Fruit fly (Drosophila melanogaster): Measurements from ENCODE around the gene CG15172.

CG15172 gene

dm6 chr2L:19041590-19041989 lies 19.4 kb downstream of the CG15172 start, which contains the start of gene Catsup (continued):
- TF ChIP-seq CG13123 (GFP tag; optimal IDR thresholded peaks at IDR 0.05) (no peak), pzg (GFP tag; optimal IDR thresholded peaks at IDR 0.05) (peak; percentile 29), ara (GFP tag; IDR thresholded peaks at IDR 0.05) (no peak), row (GFP tag; IDR thresholded peaks at IDR 0.05) (peak; percentile 14; the same call in 1 of the 3 replicates), D (optimal IDR thresholded peaks at IDR 0.05) (no peak), D (GFP tag; optimal IDR thresholded peaks at IDR 0.05) (no peak), CG11696 (GFP tag; IDR thresholded peaks at IDR 0.05) (no peak), Scr (GFP tag; IDR thresholded peaks at IDR 0.05; ENCODE audit: partially characterized antibody) (peak; percentile 81), run (tag; optimal IDR thresholded peaks at IDR 0.05) (no peak), tll (GFP tag; optimal IDR thresholded peaks at IDR 0.05) (no peak), fd96Cb (tag; optimal IDR thresholded peaks at IDR 0.05) (no peak), salm (tag; optimal IDR thresholded peaks at IDR 0.05) (no peak), CG30020 (tag; optimal IDR thresholded peaks at IDR 0.05) (peak; percentile 78), hb (GFP tag; IDR thresholded peaks at IDR 0.05; ENCODE audit: partially characterized antibody) (peak; percentile 58; the same call in 1 of the 3 replicates), HLH4C (GFP tag; IDR thresholded peaks at IDR 0.05; ENCODE audit: partially characterized antibody) (peak; percentile 77), Xbp1 (GFP tag; optimal IDR thresholded peaks at IDR 0.05) (peak; percentile 24), CG13287 (GFP tag; IDR thresholded peaks at IDR 0.05; ENCODE audit: partially characterized antibody) (peak; percentile 84), MESR4 (GFP tag; optimal IDR thresholded peaks at IDR 0.05) (peak; percentile 54), wor (GFP tag; IDR thresholded peaks at IDR 0.05) (no peak), Oaz (GFP tag; IDR thresholded peaks at IDR 0.05) (no peak), lola (GFP tag; optimal IDR thresholded peaks at IDR 0.05) (no peak), vnd (GFP tag; IDR thresholded peaks at IDR 0.05; ENCODE audit: partially characterized antibody) (peak; percentile 49; the same call in 1 of the 3 replicates), CG3163 (GFP tag; optimal IDR thresholded peaks at IDR 0.05) (no peak), CG12155 (GFP tag; optimal IDR thresholded peaks at IDR 0.05) (no peak), sna (GFP tag; IDR thresholded peaks at IDR 0.05; ENCODE audit: partially characterized antibody) (peak; percentile 78), CG14710 (tag; optimal IDR thresholded peaks at IDR 0.05) (peak; percentile 22), Gsc (GFP tag; IDR thresholded peaks at IDR 0.05) (no peak), Med (GFP tag) (peak; percentile 29), unc-4 (GFP tag; IDR thresholded peaks at IDR 0.05; ENCODE audit: partially characterized antibody) (peak; percentile 70), CG11085 (GFP tag; IDR thresholded peaks at IDR 0.05) (no peak), CG1832 (GFP tag; optimal IDR thresholded peaks at IDR 0.05) (no peak), MBD-R2 (GFP tag; IDR thresholded peaks at IDR 0.05) (peak; percentile 71), Myb (GFP tag; optimal IDR thresholded peaks at IDR 0.05) (peak; percentile 46), CG31441 (GFP tag; IDR thresholded peaks at IDR 0.05) (no peak), CG7963 (GFP tag; IDR thresholded peaks at IDR 0.05; ENCODE audit: partially characterized antibody) (peak; percentile 62; the same call in 2 of the 3 replicates), dimm (GFP tag; IDR thresholded peaks at IDR 0.05) (no peak), CG7357 (GFP tag; IDR thresholded peaks at IDR 0.05) (peak; percentile 82), ato (GFP tag; IDR thresholded peaks at IDR 0.05; ENCODE audit: partially characterized antibody) (0 out of 2 replicates have a peak, but pooled peaks have one; percentile 18), tna (GFP tag; IDR thresholded peaks at IDR 0.05; ENCODE audit: partially characterized antibody) (peak; percentile 64), amos (GFP tag; IDR thresholded peaks at IDR 0.05; ENCODE audit: partially characterized antibody) (peak; percentile 59), CG16813 (GFP tag; IDR thresholded peaks at IDR 0.05; ENCODE audit: partially characterized antibody) (peak; percentile 63; the same call in 2 of the 3 replicates), grn (GFP tag; optimal IDR thresholded peaks at IDR 0.05) (no peak), CG4617 (GFP tag; optimal IDR thresholded peaks at IDR 0.05; ENCODE audit: borderline replicate concordance) (peak; percentile 17), Sox100B (GFP tag; optimal IDR thresholded peaks at IDR 0.05) (no peak), CG8359 (GFP tag; optimal IDR thresholded peaks at IDR 0.05; ENCODE audit: borderline replicate concordance) (no peak), cato (GFP tag; optimal IDR thresholded peaks at IDR 0.05; ENCODE audit: borderline replicate concordance) (no peak), nerfin-2 (GFP tag; IDR thresholded peaks at IDR 0.05; ENCODE audit: partially characterized antibody) (peak; percentile 56; the same call in 1 of the 2 replicates), Dref (GFP tag; IDR thresholded peaks at IDR 0.05) (peak; percentile 69), E2f2 (GFP tag; IDR thresholded peaks at IDR 0.05) (peak; percentile 39; the same call in 1 of the 2 replicates)
